Worm (Caenorhabditis elegans) whole organism, L3 larva: ENCODE measurements around the gene flp-15.

ENCODE experiments used
- aly-2 ChIP-seq: fragments of 150-350 bp; optimal IDR thresholded peaks from 2 replicates; lab custom pipeline; 2014; ENCODE audit warnings: missing biosample characterization, missing genetic modification characterization
- elt-1 ChIP-seq: fragments of 150-350 bp; optimal IDR thresholded peaks from 2 replicates; lab custom pipeline; 2014; ENCODE audit warnings: missing biosample characterization, missing genetic modification characterization
- mdl-1 ChIP-seq: fragments of 150-350 bp; optimal IDR thresholded peaks from 2 replicates; lab custom pipeline; 2014; ENCODE audit warnings: missing biosample characterization, missing genetic modification characterization
- nhr-28 ChIP-seq: fragments of 150-350 bp; optimal IDR thresholded peaks from 2 replicates; lab custom pipeline; 2014; ENCODE audit warnings: missing biosample characterization, missing genetic modification characterization
- nhr-43 ChIP-seq: sonication (generic microtip); optimal IDR thresholded peaks from 2 replicates; lab custom pipeline; 2016; ENCODE audit warnings: mild to moderate bottlenecking, missing genetic modification characterization, missing compliant biosample characterization; ENCODE audit not compliant: poor library complexity, severe bottlenecking
- pha-4 ChIP-seq: fragments of 150-350 bp; optimal IDR thresholded peaks from 2 replicates; lab custom pipeline; 2014; ENCODE audit warnings: missing biosample characterization, missing genetic modification reagents, missing genetic modification characterization
- pqm-1 ChIP-seq: fragments of 150-350 bp; optimal IDR thresholded peaks from 2 replicates; lab custom pipeline; 2017; ENCODE audit warnings: missing biosample characterization, missing genetic modification characterization, inconsistent platforms
- snpc-4 ChIP-seq: fragments of 150-350 bp; optimal IDR thresholded peaks from 2 replicates; lab custom pipeline; 2014; ENCODE audit warnings: missing biosample characterization, missing genetic modification characterization
- unc-39 ChIP-seq: sonication (generic microtip); optimal IDR thresholded peaks from 4 replicates; lab custom pipeline; 2017; ENCODE audit warnings: missing biosample characterization, missing genetic modification characterization
- ztf-4 ChIP-seq: fragments of 150-350 bp; optimal IDR thresholded peaks from 2 replicates; lab custom pipeline; 2014; ENCODE audit warnings: missing biosample characterization, missing genetic modification characterization

- no peak for TF ChIP-seq pqm-1 (tag; lab: Kevin White, UChicago)
- no peak for TF ChIP-seq elt-1 (tag; lab: Kevin White, UChicago)
- no peak for TF ChIP-seq ztf-4
- no peak for TF ChIP-seq pha-4 (tag; lab: Kevin White, UChicago)
- no peak for TF ChIP-seq snpc-4 (tag; lab: Kevin White, UChicago)
- TF ChIP-seq aly-2, result no peak
- TF ChIP-seq nhr-43 (tag; lab: Kevin White, UChicago), result no peak
- no peak for TF ChIP-seq nhr-28
- no peak for TF ChIP-seq unc-39 (tag; lab: Kevin White, UChicago)
- TF ChIP-seq mdl-1, result no peak
Measured at ce11 chrIII:13640003-13640499, 27.6 kb downstream of the flp-15 start.
